Fruit fly (Drosophila melanogaster): ENCODE measurements around the gene CG14441.

Gene CG14441

dm6 chrX:6678635-6679501 is 20.4 kb upstream of the CG14441 start, which contains the start of gene ND-ASHI (continued):
- TF ChIP-seq CG16813 (GFP tag; IDR thresholded peaks at IDR 0.05; ENCODE audit: partially characterized antibody) (no peak), salm (tag; optimal IDR thresholded peaks at IDR 0.05) (peak; percentile 84), pum (GFP tag; optimal IDR thresholded peaks at IDR 0.05) (peak; percentile 80), CG10462 (GFP tag; optimal IDR thresholded peaks at IDR 0.05) (peak; percentile 73), hb (GFP tag; IDR thresholded peaks at IDR 0.05; ENCODE audit: partially characterized antibody) (no peak), mam (GFP tag; optimal IDR thresholded peaks at IDR 0.05) (peak; percentile 95), nerfin-2 (GFP tag; IDR thresholded peaks at IDR 0.05; ENCODE audit: partially characterized antibody) (no peak), E2f2 (GFP tag; IDR thresholded peaks at IDR 0.05) (peak; percentile 76), CG14965 (GFP tag; optimal IDR thresholded peaks at IDR 0.05; ENCODE audit: borderline replicate concordance) (peak; percentile 43), nmo (GFP tag; optimal IDR thresholded peaks at IDR 0.05) (peak; percentile 94), HmgZ (tag; optimal IDR thresholded peaks at IDR 0.05) (peak; percentile 97), mld (GFP tag; IDR thresholded peaks at IDR 0.05; ENCODE audit: partially characterized antibody) (no peak), dmrt11E (tag; optimal IDR thresholded peaks at IDR 0.05) (peak; percentile 84), pfk (GFP tag; optimal IDR thresholded peaks at IDR 0.05) (no peak), pita (GFP tag; optimal IDR thresholded peaks at IDR 0.05) (no peak), dmrt99B (tag; optimal IDR thresholded peaks at IDR 0.05) (peak; percentile 94), CG9437 (GFP tag; optimal IDR thresholded peaks at IDR 0.05) (peak; percentile 79), gsb (GFP tag; IDR thresholded peaks at IDR 0.05) (peak; percentile 91), CG15479 (GFP tag; optimal IDR thresholded peaks at IDR 0.05) (no peak), CG3281 (GFP tag; optimal IDR thresholded peaks at IDR 0.05) (peak; percentile 97), Fer2 (tag; optimal IDR thresholded peaks at IDR 0.05) (peak; percentile 89), peb (GFP tag; IDR thresholded peaks at IDR 0.05) (peak; percentile 90), esg (GFP tag; conservative IDR thresholded peaks at IDR 0.05) (peak; percentile 89), CG13894 (tag; optimal IDR thresholded peaks at IDR 0.05) (peak; percentile 98), CG10979 (tag; optimal IDR thresholded peaks at IDR 0.05) (peak; percentile 89), Nf-YA (GFP tag; IDR thresholded peaks at IDR 0.05) (peak; percentile 92), fd64A (GFP tag; optimal IDR thresholded peaks at IDR 0.05) (peak; percentile 81), pho (GFP tag; optimal IDR thresholded peaks at IDR 0.05) (peak; percentile 93), fru (optimal IDR thresholded peaks at IDR 0.05) (no peak), toy (GFP tag; IDR thresholded peaks at IDR 0.05) (peak; percentile 94), wek (GFP tag; optimal IDR thresholded peaks at IDR 0.05) (peak; percentile 87), hkb (optimal IDR thresholded peaks at IDR 0.05) (no peak), hkb (GFP tag; IDR thresholded peaks at IDR 0.05) (peak; percentile 97), abd-A (tag; optimal IDR thresholded peaks at IDR 0.05) (no peak), onecut (GFP tag; IDR thresholded peaks at IDR 0.05) (peak; percentile 87), luna (GFP tag; optimal IDR thresholded peaks at IDR 0.05) (peak; percentile 83), Hmx (GFP tag; optimal IDR thresholded peaks at IDR 0.05) (no peak), ara (GFP tag; IDR thresholded peaks at IDR 0.05) (peak; percentile 94), CG15696 (tag; optimal IDR thresholded peaks at IDR 0.05) (peak; percentile 75), TFAM (GFP tag; optimal IDR thresholded peaks at IDR 0.05) (peak; percentile 52), Meics (GFP tag; optimal IDR thresholded peaks at IDR 0.05) (peak; percentile 97), Mrtf (GFP tag; IDR thresholded peaks at IDR 0.05) (peak; percentile 93), eyg (GFP tag; optimal IDR thresholded peaks at IDR 0.05) (peak; percentile 91), stwl (tag; optimal IDR thresholded peaks at IDR 0.05) (peak; percentile 9), Dfd (GFP tag; optimal IDR thresholded peaks at IDR 0.05) (no peak), sima (GFP tag; optimal IDR thresholded peaks at IDR 0.05) (peak; percentile 85), pan (optimal IDR thresholded peaks at IDR 0.05) (no peak), pan (GFP tag; optimal IDR thresholded peaks at IDR 0.05 in 1 of 2, IDR thresholded peaks at IDR 0.05 in 1 of 2) (peak in 1 of 2 experiments; percentile 97), dysf (GFP tag; IDR thresholded peaks at IDR 0.05) (peak; percentile 96), al (GFP tag; IDR thresholded peaks at IDR 0.05) (peak; percentile 95)

Measured in whole organism, embryonic.